Fruit fly (Drosophila melanogaster) S2 (cell line): ENCODE data around the gene Pcmt.

Experiments
- CG8478 ChIP-seq: fragments of >200 bp; optimal IDR thresholded peaks from 2 replicates; lab custom pipeline; 2018
- CTCF ChIP-seq, 2 experiments: fragments of >200 bp; optimal IDR thresholded peaks; 2 replicates each; lab custom pipeline; 2018

DNA sequence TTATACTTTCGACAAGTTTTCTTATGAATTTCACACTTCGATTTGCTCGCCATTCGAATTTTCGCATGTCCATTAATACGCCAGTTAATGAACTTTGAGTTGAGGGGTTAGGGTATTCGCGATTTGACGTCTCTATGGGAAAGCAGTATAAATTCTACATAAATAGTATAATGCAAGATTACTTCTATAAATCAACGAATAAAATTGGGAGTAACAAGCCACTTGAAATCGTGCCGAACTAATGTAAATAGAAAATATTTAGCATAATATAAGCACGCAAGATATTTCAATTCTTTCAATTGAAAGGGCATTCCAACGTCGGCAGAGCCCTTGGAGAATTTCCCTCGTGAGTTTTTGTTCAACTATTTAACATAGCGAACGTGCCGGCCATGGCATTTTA lies 33.5 kb downstream of the Pcmt start:
- TF ChIP-seq CTCF (optimal IDR thresholded peaks at IDR 0.05; lab: Kevin White, UChicago): no peak
- TF ChIP-seq CG8478: no peak
